Worm (Caenorhabditis elegans): ENCODE measurements around the gene R10D12.10.

DNA sequence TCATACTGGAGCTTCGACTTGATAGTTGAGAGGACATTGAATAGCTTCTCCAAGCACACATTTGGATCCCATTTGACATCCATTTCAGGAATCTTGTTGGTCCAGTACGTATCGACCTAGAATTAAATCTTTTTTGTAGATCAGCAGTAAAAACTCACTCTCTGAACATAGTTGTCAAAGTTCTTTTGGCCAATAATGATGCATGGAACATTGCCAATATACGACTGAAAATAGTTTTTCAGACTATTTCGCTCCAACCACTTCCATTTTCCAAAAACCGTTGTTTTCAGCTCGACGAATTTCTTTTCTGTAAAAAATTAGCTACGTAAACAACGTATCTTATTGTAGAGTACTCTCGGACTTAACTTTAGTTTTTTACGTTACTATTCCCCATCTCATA is 23.5 kb upstream of the R10D12.10 start:
- TF ChIP-seq flt-1 (GFP tag; IDR thresholded peaks at IDR 0.05) (no peak), ztf-23 (GFP tag; IDR thresholded peaks at IDR 0.05) (no peak), ref-1 (GFP tag; conservative IDR thresholded peaks at IDR 0.05) (no peak), cog-1 (tag; optimal IDR thresholded peaks at IDR 0.05) (no peak), klf-2 (GFP tag; conservative IDR thresholded peaks at IDR 0.05) (no peak)

Data from whole organism, midembryonic.